Worm (Caenorhabditis elegans) whole organism, young adult: Measurements from ENCODE around the gene sru-1.

Experiments
- C06A6.2 ChIP-seq: fragments of 200-800 bp; sonication (Bioruptor generic); conservative IDR thresholded peaks from 2 replicates; pipeline ENCODE4 v1.3.6; 2022; ENCODE audit warnings: missing genetic modification characterization, missing compliant biosample characterization
- F33H1.4 ChIP-seq: fragments of 200-800 bp; sonication (Bioruptor generic); IDR thresholded peaks from 2 replicates; pipeline ENCODE4 v1.3.6; 2022; ENCODE audit warnings: missing genetic modification reagents, missing genetic modification characterization, missing compliant biosample characterization
- F39B2.1 ChIP-seq: fragments of 200-800 bp; sonication (Bioruptor generic); IDR thresholded peaks from 2 replicates; pipeline ENCODE4 v1.3.6; 2022; ENCODE audit warnings: missing genetic modification reagents, missing genetic modification characterization, missing compliant biosample characterization
- F55B11.4 ChIP-seq: sonication (generic microtip); optimal IDR thresholded peaks from 2 replicates; lab custom pipeline; 2016; ENCODE audit warnings: missing compliant biosample characterization, missing genetic modification characterization, borderline replicate concordance; ENCODE audit not compliant: insufficient read depth
- F57C9.4 ChIP-seq: sonication (generic microtip); optimal IDR thresholded peaks from 2 replicates; lab custom pipeline; 2017; ENCODE audit warnings: mild to moderate bottlenecking, missing genetic modification characterization, missing compliant biosample characterization
- Y53F4B.3 ChIP-seq: fragments of 200-800 bp; sonication (Bioruptor generic); IDR thresholded peaks from 2 replicates; pipeline ENCODE4 v1.3.6; 2022; ENCODE audit warnings: missing genetic modification reagents, missing genetic modification characterization, missing compliant biosample characterization
- Y53G8AR.9 ChIP-seq: fragments of 200-800 bp; sonication (Bioruptor generic); conservative IDR thresholded peaks from 2 replicates; pipeline ENCODE4 v1.3.6; 2022; ENCODE audit warnings: missing genetic modification reagents, missing genetic modification characterization, missing compliant biosample characterization
- ZK185.1 ChIP-seq: sonication (generic microtip); optimal IDR thresholded peaks from 2 replicates; lab custom pipeline; 2016; ENCODE audit warnings: mild to moderate bottlenecking, missing genetic modification characterization, missing compliant biosample characterization; ENCODE audit not compliant: poor library complexity, severe bottlenecking
- ama-1 ChIP-seq, 3 experiments: fragments of 150-350 bp in 1 of 3; sonication (generic microtip) in 2 of 3; optimal IDR thresholded peaks; 2 replicates each; lab custom pipeline; 2014 to 2018; ENCODE audit warnings: missing biosample characterization in 2 of 3, missing genetic modification characterization in 2 of 3, missing genetic modification reagents in 2 of 3
- aptf-2 ChIP-seq: fragments of 200-800 bp; sonication (Bioruptor generic); conservative IDR thresholded peaks from 2 replicates; pipeline ENCODE4 v1.3.6; 2022; ENCODE audit warnings: missing genetic modification reagents, missing genetic modification characterization, missing compliant biosample characterization
- aptf-3 ChIP-seq: fragments of 200-800 bp; sonication (Bioruptor generic); IDR thresholded peaks from 2 replicates; pipeline ENCODE4 v1.3.6; 2022; ENCODE audit warnings: missing genetic modification characterization, missing compliant biosample characterization
- atf-7 ChIP-seq: sonication (generic microtip); optimal IDR thresholded peaks from 2 replicates; lab custom pipeline; 2017; ENCODE audit warnings: mild to moderate bottlenecking, missing genetic modification characterization, missing compliant biosample characterization
- attf-5 ChIP-seq: fragments of 200-800 bp; sonication (Bioruptor generic); optimal IDR thresholded peaks from 2 replicates; lab custom pipeline; 2018; ENCODE audit warnings: mild to moderate bottlenecking, missing genetic modification characterization, missing compliant biosample characterization
- attf-6 ChIP-seq: fragments of 200-800 bp; sonication (Bioruptor generic); IDR thresholded peaks from 2 replicates; pipeline ENCODE4 v1.3.6; 2022; ENCODE audit warnings: missing genetic modification reagents, missing genetic modification characterization, missing compliant biosample characterization
- cebp-2 ChIP-seq: fragments of 200-800 bp; sonication (Bioruptor generic); IDR thresholded peaks from 2 replicates; pipeline ENCODE4 v1.3.6; 2022; ENCODE audit warnings: missing genetic modification characterization, missing compliant biosample characterization
- ceh-100 ChIP-seq: fragments of 200-800 bp; sonication (Bioruptor generic); IDR thresholded peaks from 2 replicates; pipeline ENCODE4 v1.3.6; 2022; ENCODE audit warnings: missing genetic modification reagents, missing genetic modification characterization, missing compliant biosample characterization
- ceh-91 ChIP-seq: fragments of 200-800 bp; sonication (Bioruptor generic); IDR thresholded peaks from 2 replicates; pipeline ENCODE4 v1.3.6; 2022; ENCODE audit warnings: missing genetic modification reagents, missing genetic modification characterization, missing compliant biosample characterization
- chd-7 ChIP-seq: sonication (generic microtip); optimal IDR thresholded peaks from 2 replicates; lab custom pipeline; 2016; ENCODE audit warnings: mild to moderate bottlenecking, missing genetic modification characterization, moderate library complexity, missing compliant biosample characterization
- die-1 ChIP-seq: sonication (generic microtip); optimal IDR thresholded peaks from 2 replicates; lab custom pipeline; 2016; ENCODE audit warnings: missing genotype, mild to moderate bottlenecking, missing genetic modification characterization, missing compliant biosample characterization
- dox-1 ChIP-seq: fragments of 200-800 bp; sonication (Bioruptor generic); IDR thresholded peaks from 2 replicates; pipeline ENCODE4 v1.3.6; 2022; ENCODE audit warnings: missing genetic modification reagents, missing genetic modification characterization, missing compliant biosample characterization
- dpl-1 ChIP-seq: fragments of 150-350 bp; optimal IDR thresholded peaks from 2 replicates; lab custom pipeline; 2014; ENCODE audit warnings: missing biosample characterization, missing genetic modification reagents, missing genetic modification characterization
- ets-4 ChIP-seq: fragments of 200-800 bp; sonication (Bioruptor generic); optimal IDR thresholded peaks from 2 replicates; lab custom pipeline; 2018; ENCODE audit warnings: mild to moderate bottlenecking, missing genetic modification characterization, missing compliant biosample characterization
- him-1 ChIP-seq: sonication (generic microtip); optimal IDR thresholded peaks from 2 replicates; lab custom pipeline; 2016; ENCODE audit warnings: missing genotype, missing genetic modification reagents, missing genetic modification characterization, missing compliant biosample characterization
- hlh-12 ChIP-seq: sonication (generic microtip); optimal IDR thresholded peaks from 2 replicates; lab custom pipeline; 2016; ENCODE audit warnings: missing genetic modification characterization, missing compliant biosample characterization
- hlh-26 ChIP-seq: fragments of 200-800 bp; sonication (Bioruptor generic); conservative IDR thresholded peaks from 2 replicates; pipeline ENCODE4 v1.3.6; 2022; ENCODE audit warnings: missing genetic modification reagents, missing genetic modification characterization, missing compliant biosample characterization
- hmg-1.2 ChIP-seq: fragments of 200-800 bp; sonication (Bioruptor generic); IDR thresholded peaks from 2 replicates; pipeline ENCODE4 v1.3.6; 2022; ENCODE audit warnings: missing genetic modification reagents, missing genetic modification characterization, missing compliant biosample characterization
- hmg-20 ChIP-seq: fragments of 200-800 bp; sonication (Bioruptor generic); IDR thresholded peaks from 2 replicates; pipeline ENCODE4 v1.3.6; 2022; ENCODE audit warnings: missing genetic modification reagents, missing genetic modification characterization, missing compliant biosample characterization
- hrde-1 ChIP-seq: sonication (generic microtip); optimal IDR thresholded peaks from 2 replicates; lab custom pipeline; 2016; ENCODE audit warnings: missing genetic modification characterization, mild to moderate bottlenecking, missing compliant biosample characterization, moderate library complexity, missing genotype, missing genetic modification reagents, borderline replicate concordance
- hsf-1 ChIP-seq: fragments of 200-800 bp; sonication (Bioruptor generic); IDR thresholded peaks from 2 replicates; pipeline ENCODE4 v1.3.6; 2022; ENCODE audit warnings: missing genetic modification reagents, missing genetic modification characterization, missing compliant biosample characterization
- let-607 ChIP-seq, 2 experiments: fragments of 200-800 bp in 1 of 2; sonication (Bioruptor generic) in 1 of 2; sonication (generic microtip) in 1 of 2; optimal IDR thresholded peaks; 2 replicates each; lab custom pipeline; 2016 to 2018; ENCODE audit warnings: mild to moderate bottlenecking in 2 of 2, missing compliant biosample characterization in 2 of 2, missing genetic modification characterization in 2 of 2, moderate library complexity in 2 of 2, missing genotype in 1 of 2
- lin-35 ChIP-seq, 3 experiments: fragments of 150-350 bp in 2 of 3; sonication (generic microtip) in 1 of 3; optimal IDR thresholded peaks; 2 replicates each; lab custom pipeline; 2014 to 2018; ENCODE audit warnings: missing biosample characterization in 3 of 3, missing genetic modification characterization in 3 of 3, missing genetic modification reagents in 3 of 3
- lin-54 ChIP-seq: fragments of 200-800 bp; sonication (Bioruptor generic); optimal IDR thresholded peaks from 2 replicates; lab custom pipeline; 2018; ENCODE audit warnings: mild to moderate bottlenecking, missing genetic modification characterization, missing compliant biosample characterization
- madf-3 ChIP-seq: fragments of 200-800 bp; sonication (Bioruptor generic); IDR thresholded peaks from 2 replicates; pipeline ENCODE4 v1.3.6; 2022; ENCODE audit warnings: missing genetic modification reagents, missing genetic modification characterization, missing compliant biosample characterization
- nfya-2 ChIP-seq: fragments of 200-800 bp; sonication (Bioruptor generic); IDR thresholded peaks from 2 replicates; pipeline ENCODE4 v1.3.6; 2022; ENCODE audit warnings: missing genetic modification reagents, missing genetic modification characterization, missing compliant biosample characterization
- nhr-80 ChIP-seq: sonication (generic microtip); optimal IDR thresholded peaks from 2 replicates; lab custom pipeline; 2016; ENCODE audit warnings: missing genetic modification characterization, missing compliant biosample characterization
- nhr-90 ChIP-seq: sonication (generic microtip); optimal IDR thresholded peaks from 2 replicates; lab custom pipeline; 2016; ENCODE audit warnings: missing genotype, mild to moderate bottlenecking, missing genetic modification characterization, missing compliant biosample characterization
- pbrm-1 ChIP-seq: fragments of 200-800 bp; sonication (Bioruptor generic); IDR thresholded peaks from 2 replicates; pipeline ENCODE4 v1.3.6; 2022; ENCODE audit warnings: missing genetic modification reagents, missing genetic modification characterization, missing compliant biosample characterization
- rpc-1 ChIP-seq, 2 experiments: fragments of 150-350 bp in 1 of 2; sonication (generic microtip) in 1 of 2; optimal IDR thresholded peaks; 2 replicates each; lab custom pipeline; 2014 to 2018; ENCODE audit warnings: missing biosample characterization in 1 of 2, missing genetic modification characterization in 1 of 2, missing genetic modification reagents in 1 of 2, missing genotype in 1 of 2
- sdz-38 ChIP-seq: sonication (generic microtip); optimal IDR thresholded peaks from 2 replicates; lab custom pipeline; 2016; ENCODE audit warnings: missing genotype, missing genetic modification characterization, missing compliant biosample characterization
- sea-2 ChIP-seq: fragments of 200-800 bp; sonication (Bioruptor generic); IDR thresholded peaks from 2 replicates; pipeline ENCODE4 v1.3.6; 2022; ENCODE audit warnings: missing genetic modification characterization, missing compliant biosample characterization
- snpc-1.1 ChIP-seq: sonication (generic microtip); optimal IDR thresholded peaks from 2 replicates; lab custom pipeline; 2017; ENCODE audit warnings: missing genetic modification characterization, mild to moderate bottlenecking, missing compliant biosample characterization, antibody characterized with exemption, moderate library complexity, missing genotype, missing genetic modification reagents; ENCODE audit not compliant: insufficient read depth
- tbx-9 ChIP-seq: sonication (generic microtip); optimal IDR thresholded peaks from 2 replicates; lab custom pipeline; 2016; ENCODE audit warnings: borderline replicate concordance, missing genetic modification characterization, inconsistent platforms, missing compliant biosample characterization
- tlf-1 ChIP-seq: fragments of 200-800 bp; sonication (Bioruptor generic); optimal IDR thresholded peaks from 2 replicates; lab custom pipeline; 2018; ENCODE audit warnings: mild to moderate bottlenecking, missing genetic modification characterization, missing compliant biosample characterization
- xnd-1 ChIP-seq: sonication (generic microtip); optimal IDR thresholded peaks from 2 replicates; lab custom pipeline; 2016; ENCODE audit warnings: missing genotype, missing genetic modification reagents, missing genetic modification characterization, missing compliant biosample characterization
- ztf-22 ChIP-seq: fragments of 200-800 bp; sonication (Bioruptor generic); optimal IDR thresholded peaks from 2 replicates; lab custom pipeline; 2018; ENCODE audit warnings: mild to moderate bottlenecking, missing genetic modification characterization, moderate library complexity, missing compliant biosample characterization
- ztf-25 ChIP-seq: fragments of 200-800 bp; sonication (Bioruptor generic); IDR thresholded peaks from 2 replicates; pipeline ENCODE4 v1.3.6; 2022; ENCODE audit warnings: missing genetic modification reagents, missing genetic modification characterization, missing compliant biosample characterization

sru-1 gene

DNA sequence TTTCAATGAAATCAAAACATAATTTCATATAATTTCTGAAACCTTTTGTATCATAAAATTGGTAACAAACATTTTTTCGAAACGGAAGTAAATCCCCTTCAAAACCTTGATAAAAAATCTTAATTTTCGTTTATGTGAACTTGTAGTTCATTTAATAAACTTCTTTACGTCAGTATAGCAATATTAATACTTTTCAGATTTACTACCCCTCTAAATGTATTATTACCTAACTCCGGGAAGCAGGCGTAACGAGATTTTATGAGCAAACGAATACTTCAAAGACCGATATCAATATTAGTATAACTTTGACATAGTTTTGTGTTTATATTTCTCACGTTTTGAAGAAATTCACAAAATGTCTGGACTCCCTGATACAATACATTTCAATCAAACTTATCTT, at the start of gene sru-1:
TSS of gene sru-1 (plus strand) at position 301 of the 400 bp plus-strand sequence.
- TF ChIP-seq snpc-1.1 (tag; lab: Kevin White, UChicago), result no peak
- TF ChIP-seq let-607 (tag; optimal IDR thresholded peaks at IDR 0.05; lab: Kevin White, UChicago), result no peak
- no peak for TF ChIP-seq F39B2.1
- TF ChIP-seq attf-5 (GFP tag; lab: Kevin White, UChicago), result no peak
- no peak for TF ChIP-seq hmg-20
- TF ChIP-seq nfya-2, result no peak
- TF ChIP-seq C06A6.2, result no peak

ce11 chrIV:9438753-9439152, 49.7 kb upstream of the sru-1 start:
- TF ChIP-seq atf-7 (tag; lab: Kevin White, UChicago), result peak; percentile 23
- TF ChIP-seq die-1 (tag; lab: Kevin White, UChicago), result peak; percentile 32
- TF ChIP-seq Y53F4B.3 (GFP tag; lab: Robert Waterston, UW), result no peak
- peak; percentile 44; the same call in 1 of the 2 replicates for TF ChIP-seq pbrm-1
- TF ChIP-seq tlf-1 (GFP tag; lab: Kevin White, UChicago), result peak; percentile 86
- TF ChIP-seq snpc-1.1 (tag; lab: Kevin White, UChicago), result peak; percentile 41
- TF ChIP-seq dpl-1, result no peak
- TF ChIP-seq ets-4, result no peak
- peak; percentile 49; the same call in 1 of the 2 replicates for TF ChIP-seq hsf-1 (GFP tag; lab: Robert Waterston, UW)
- TF ChIP-seq ceh-100 (GFP tag; lab: Robert Waterston, UW), result no peak
- no peak for TF ChIP-seq aptf-3 (GFP tag; lab: Robert Waterston, UW)
- no peak for TF ChIP-seq tbx-9
- no peak for TF ChIP-seq hlh-26 (GFP tag; lab: Robert Waterston, UW)
- peak; percentile 62 for TF ChIP-seq him-1
- TF ChIP-seq lin-35 (GFP tag; optimal IDR thresholded peaks at IDR 0.05; lab: Kevin White, UChicago), result no peak
- TF ChIP-seq ztf-22 (GFP tag; lab: Kevin White, UChicago), result no peak
- no peak for TF ChIP-seq hrde-1 (tag; lab: Kevin White, UChicago)
- TF ChIP-seq rpc-1 (optimal IDR thresholded peaks at IDR 0.05; lab: Kevin White, UChicago), result no peak
- TF ChIP-seq rpc-1 (tag; optimal IDR thresholded peaks at IDR 0.05; lab: Kevin White, UChicago), result no peak
- TF ChIP-seq ceh-91 (GFP tag; lab: Robert Waterston, UW), result no peak
- TF ChIP-seq sdz-38 (tag; lab: Kevin White, UChicago), result no peak
- no peak for TF ChIP-seq dox-1 (GFP tag; lab: Robert Waterston, UW)
- no peak for TF ChIP-seq nhr-90 (tag; lab: Kevin White, UChicago)
- TF ChIP-seq lin-54 (GFP tag; lab: Kevin White, UChicago), result peak; percentile 27
- TF ChIP-seq F39B2.1, result no peak
- peak; percentile 89 for TF ChIP-seq ama-1 (optimal IDR thresholded peaks at IDR 0.05; lab: Kevin White, UChicago)
- TF ChIP-seq ama-1 (GFP tag; optimal IDR thresholded peaks at IDR 0.05; lab: Kevin White, UChicago), result no peak
- TF ChIP-seq chd-7 (tag; lab: Kevin White, UChicago), result peak; percentile 26
- peak; percentile 82 for TF ChIP-seq Y53G8AR.9 (GFP tag; lab: Robert Waterston, UW)
- TF ChIP-seq hmg-1.2, result peak; percentile 30; the same call in 1 of the 2 replicates
- TF ChIP-seq hlh-12 (tag; lab: Kevin White, UChicago), result no peak
- TF ChIP-seq ztf-25 (GFP tag; lab: Robert Waterston, UW), result no peak
- peak; percentile 80 for TF ChIP-seq madf-3 (GFP tag; lab: Robert Waterston, UW)
- peak; percentile 17 for TF ChIP-seq ZK185.1 (tag; lab: Kevin White, UChicago)
- TF ChIP-seq F57C9.4 (tag; lab: Kevin White, UChicago), result no peak
- no peak for TF ChIP-seq aptf-2 (GFP tag; lab: Robert Waterston, UW)
- TF ChIP-seq xnd-1 (tag; lab: Kevin White, UChicago), result no peak
- TF ChIP-seq sea-2 (GFP tag; lab: Robert Waterston, UW), result no peak
- no peak for TF ChIP-seq F33H1.4 (GFP tag; lab: Robert Waterston, UW)
- TF ChIP-seq nhr-80, result peak; percentile 22
- peak; percentile 77 for TF ChIP-seq attf-6 (GFP tag; lab: Robert Waterston, UW)
- no peak for TF ChIP-seq F55B11.4 (tag; lab: Kevin White, UChicago)
- TF ChIP-seq cebp-2 (GFP tag; lab: Robert Waterston, UW), result no peak
